Fruit fly (Drosophila melanogaster) whole organism, embryonic: ENCODE data around the gene Cdc6.

Source experiments
- Atf3 ChIP-seq: fragments of 200-800 bp; sonication (Bioruptor generic); optimal IDR thresholded peaks from 3 replicates; lab custom pipeline; 2016; ENCODE audit warnings: missing biosample characterization, missing genetic modification characterization
- Awh ChIP-seq: fragments of 200-800 bp; sonication (Bioruptor generic); IDR thresholded peaks from 2 replicates; pipeline ENCODE4, ENCODE4 v1.3.6; 2022; ENCODE audit warnings: missing biosample characterization, missing genetic modification characterization
- CG10321 ChIP-seq: fragments of 200-800 bp; sonication (Bioruptor generic); IDR thresholded peaks from 2 replicates; pipeline ENCODE4 v1.3.6; 2022; ENCODE audit warnings: missing biosample characterization, missing genetic modification characterization
- CG10366 ChIP-seq: fragments of 200-800 bp; sonication (Bioruptor generic); IDR thresholded peaks from 2 replicates; pipeline ENCODE4 v1.3.6; 2022; ENCODE audit warnings: missing biosample characterization, missing genetic modification characterization
- CG11247 ChIP-seq: fragments of 200-800 bp; sonication (Bioruptor generic); IDR thresholded peaks from 2 replicates; pipeline ENCODE4 v1.3.6; 2022; ENCODE audit warnings: missing biosample characterization, missing genetic modification characterization
- CG11456 ChIP-seq: fragments of 200-800 bp; sonication (Bioruptor generic); IDR thresholded peaks from 3 replicates; pipeline ENCODE4 v1.3.6; 2022; ENCODE audit warnings: missing biosample characterization, missing genetic modification characterization
- CG12769 ChIP-seq: fragments of 200-800 bp; sonication (Bioruptor generic); optimal IDR thresholded peaks from 2 replicates; lab custom pipeline; 2019; ENCODE audit warnings: missing biosample characterization, mild to moderate bottlenecking, missing genetic modification characterization, moderate library complexity
- CG14014 ChIP-seq: fragments of 200-800 bp; sonication (Bioruptor generic); IDR thresholded peaks from 2 replicates; pipeline ENCODE4 v1.3.6; 2022; ENCODE audit warnings: missing biosample characterization, missing genetic modification characterization
- CG14441 ChIP-seq: fragments of 200-800 bp; sonication (Bioruptor generic); IDR thresholded peaks from 2 replicates; pipeline ENCODE4 v1.3.6; 2022; ENCODE audit warnings: missing biosample characterization, missing genetic modification characterization
- CG32532 ChIP-seq: fragments of 200-800 bp; sonication (Bioruptor generic); IDR thresholded peaks from 2 replicates; pipeline ENCODE4 v1.3.6; 2022; ENCODE audit warnings: missing biosample characterization, missing genetic modification characterization
- CG3281 ChIP-seq: fragments of 200-800 bp; sonication (Bioruptor generic); optimal IDR thresholded peaks from 3 replicates; lab custom pipeline; 2017; ENCODE audit warnings: missing biosample characterization, mild to moderate bottlenecking, missing genetic modification characterization
- CG34224 ChIP-seq: fragments of 200-800 bp; sonication (Bioruptor generic); IDR thresholded peaks from 3 replicates; pipeline ENCODE4 v1.3.6; 2022; ENCODE audit warnings: missing biosample characterization, missing genetic modification characterization; ENCODE audit not compliant: partially characterized antibody
- CG43689 ChIP-seq: fragments of 200-800 bp; sonication (Bioruptor generic); IDR thresholded peaks from 2 replicates; pipeline ENCODE4 v1.3.6; 2022; ENCODE audit warnings: missing biosample characterization, missing genetic modification characterization
- CG6175 ChIP-seq: fragments of 200-800 bp; sonication (Bioruptor generic); IDR thresholded peaks from 3 replicates; pipeline ENCODE4 v1.3.6; 2022; ENCODE audit warnings: missing biosample characterization, missing genetic modification characterization
- CG6272 ChIP-seq: fragments of 200-800 bp; sonication (Bioruptor generic); IDR thresholded peaks from 2 replicates; pipeline ENCODE4 v1.3.6; 2022; ENCODE audit warnings: missing biosample characterization, missing genetic modification characterization
- CG6689 ChIP-seq: fragments of 200-800 bp; sonication (Bioruptor generic); IDR thresholded peaks from 2 replicates; pipeline ENCODE4 v1.3.6; 2022; ENCODE audit warnings: missing biosample characterization, missing genetic modification characterization
- CG7786 ChIP-seq: fragments of 200-800 bp; sonication (Bioruptor generic); optimal IDR thresholded peaks from 2 replicates; lab custom pipeline; 2016; ENCODE audit warnings: missing biosample characterization, missing genetic modification characterization
- CG8290 ChIP-seq, 3 experiments: fragments of 200-800 bp; sonication (Bioruptor generic); optimal IDR thresholded peaks; 2 replicates each; lab custom pipeline; 2016 to 2019; ENCODE audit warnings: missing biosample characterization in 3 of 3, missing genetic modification characterization in 3 of 3, mild to moderate bottlenecking in 2 of 3, moderate library complexity in 1 of 3
- CG8388 ChIP-seq: fragments of 200-800 bp; sonication (Bioruptor generic); optimal IDR thresholded peaks from 2 replicates; lab custom pipeline; 2019; ENCODE audit warnings: missing biosample characterization, mild to moderate bottlenecking, missing genetic modification characterization, moderate library complexity
- CG9215 ChIP-seq: fragments of 200-800 bp; sonication (Bioruptor generic); IDR thresholded peaks from 2 replicates; pipeline ENCODE4 v1.3.6; 2022; ENCODE audit warnings: missing biosample characterization, missing genetic modification characterization
- CG9932 ChIP-seq: fragments of 200-800 bp; sonication (Bioruptor generic); IDR thresholded peaks from 2 replicates; pipeline ENCODE4 v1.3.6; 2022; ENCODE audit warnings: missing biosample characterization, missing genetic modification characterization
- CHES-1-like ChIP-seq: fragments of 200-800 bp; sonication (Bioruptor generic); optimal IDR thresholded peaks from 2 replicates; lab custom pipeline; 2016; ENCODE audit warnings: missing biosample characterization, missing genetic modification characterization
- ERR ChIP-seq: fragments of 200-800 bp; sonication (Bioruptor generic); optimal IDR thresholded peaks from 2 replicates; lab custom pipeline; 2016; ENCODE audit warnings: missing biosample characterization, missing genetic modification characterization
- Hand ChIP-seq: fragments of 200-800 bp; sonication (Bioruptor generic); optimal IDR thresholded peaks from 2 replicates; lab custom pipeline; 2017; ENCODE audit warnings: mild to moderate bottlenecking, missing biosample characterization, missing genetic modification reagents, missing genetic modification characterization
- Kr ChIP-seq: fragments of 200-800 bp; sonication (Bioruptor generic); optimal IDR thresholded peaks from 2 replicates; lab custom pipeline; 2017; ENCODE audit warnings: missing biosample characterization, mild to moderate bottlenecking, missing genetic modification characterization
- Med ChIP-seq: fragments of 200-800 bp; sonication (Bioruptor generic); peaks from one replicate; lab custom pipeline; 2016; ENCODE audit warnings: missing biosample characterization, missing genetic modification characterization, mild to moderate bottlenecking, inconsistent platforms, moderate library complexity
- NC2β ChIP-seq: fragments of 200-800 bp; sonication (Bioruptor generic); optimal IDR thresholded peaks from 2 replicates; lab custom pipeline; 2016; ENCODE audit warnings: missing biosample characterization, missing genetic modification characterization
- Oli ChIP-seq: fragments of 200-800 bp; sonication (Bioruptor generic); optimal IDR thresholded peaks from 2 replicates; lab custom pipeline; 2018; ENCODE audit warnings: missing biosample characterization, mild to moderate bottlenecking, missing genetic modification characterization, moderate library complexity
- Opbp ChIP-seq: fragments of 200-800 bp; sonication (Bioruptor generic); IDR thresholded peaks from 3 replicates; pipeline ENCODE4 v1.3.6; 2022; ENCODE audit warnings: missing biosample characterization, missing genetic modification characterization; ENCODE audit not compliant: partially characterized antibody
- Ptx1 ChIP-seq: fragments of 200-800 bp; sonication (Bioruptor generic); IDR thresholded peaks from 2 replicates; pipeline ENCODE4 v1.3.6; 2022; ENCODE audit warnings: missing biosample characterization, missing genetic modification characterization
- Rfx ChIP-seq: fragments of 200-800 bp; sonication (Bioruptor generic); IDR thresholded peaks from 2 replicates; pipeline ENCODE4 v1.3.6; 2022; ENCODE audit warnings: missing biosample characterization, missing genetic modification characterization
- Stat92E ChIP-seq, 3 experiments: fragments of >200 bp in 2 of 3; fragments of 200-800 bp in 1 of 3; sonication (Bioruptor generic) in 1 of 3; optimal IDR thresholded peaks; 2 replicates each; lab custom pipeline; 2017 to 2019; ENCODE audit warnings: missing biosample characterization in 3 of 3, missing genetic modification characterization in 3 of 3, mild to moderate bottlenecking in 1 of 3, moderate library complexity in 1 of 3
- Xrp1 ChIP-seq: fragments of 200-800 bp; sonication (Bioruptor generic); IDR thresholded peaks from 2 replicates; pipeline ENCODE4 v1.3.6; 2022; ENCODE audit warnings: missing biosample characterization, missing genetic modification characterization
- chn ChIP-seq: fragments of 200-800 bp; sonication (Bioruptor generic); optimal IDR thresholded peaks from 2 replicates; lab custom pipeline; 2016; ENCODE audit warnings: missing biosample characterization, missing genetic modification characterization
- crc ChIP-seq: fragments of 200-800 bp; sonication (Bioruptor generic); optimal IDR thresholded peaks from 2 replicates; lab custom pipeline; 2016; ENCODE audit warnings: missing biosample characterization, missing genetic modification characterization
- dati ChIP-seq: fragments of 200-800 bp; sonication (Bioruptor generic); IDR thresholded peaks from 2 replicates; pipeline ENCODE4 v1.3.6; 2022; ENCODE audit warnings: missing biosample characterization, missing genetic modification characterization
- dimm ChIP-seq: fragments of 200-800 bp; sonication (Bioruptor generic); IDR thresholded peaks from 2 replicates; pipeline ENCODE4 v1.3.6; 2022; ENCODE audit warnings: missing biosample characterization, missing genetic modification characterization
- eyg ChIP-seq: fragments of 200-800 bp; sonication (Bioruptor generic); optimal IDR thresholded peaks from 3 replicates; lab custom pipeline; 2016; ENCODE audit warnings: missing biosample characterization, missing genetic modification characterization
- ftz-f1 ChIP-seq: fragments of 200-800 bp; sonication (Bioruptor generic); optimal IDR thresholded peaks from 2 replicates; lab custom pipeline; 2016; ENCODE audit warnings: missing biosample characterization, missing genetic modification characterization
- gcm2 ChIP-seq: fragments of 200-800 bp; sonication (Bioruptor generic); optimal IDR thresholded peaks from 2 replicates; lab custom pipeline; 2016; ENCODE audit warnings: missing biosample characterization, missing genetic modification characterization
- insv ChIP-seq, 2 experiments: fragments of 200-800 bp; sonication (Bioruptor generic); optimal IDR thresholded peaks; 3 replicates each; lab custom pipeline; 2016 to 2018; ENCODE audit warnings: missing biosample characterization in 2 of 2, missing genetic modification characterization in 2 of 2
- ken ChIP-seq: fragments of 200-800 bp; sonication (Bioruptor generic); IDR thresholded peaks from 3 replicates; pipeline ENCODE4 v1.3.6; 2022; ENCODE audit warnings: missing biosample characterization, missing genetic modification characterization
- lmd ChIP-seq: fragments of 200-800 bp; sonication (Bioruptor generic); IDR thresholded peaks from 2 replicates; pipeline ENCODE4 v1.3.6; 2022; ENCODE audit warnings: missing biosample characterization, missing genetic modification characterization
- nau ChIP-seq: fragments of 200-800 bp; sonication (Bioruptor generic); optimal IDR thresholded peaks from 3 replicates; lab custom pipeline; 2017; ENCODE audit warnings: missing biosample characterization, mild to moderate bottlenecking, missing genetic modification characterization, missing genetic modification reagents
- p53 ChIP-seq: fragments of 200-800 bp; sonication (Bioruptor generic); optimal IDR thresholded peaks from 2 replicates; lab custom pipeline; 2016; ENCODE audit warnings: missing biosample characterization, missing genetic modification characterization
- pb ChIP-seq: fragments of 200-800 bp; sonication (Bioruptor generic); optimal IDR thresholded peaks from 3 replicates; lab custom pipeline; 2016; ENCODE audit warnings: missing biosample characterization, missing genetic modification characterization
- run ChIP-seq: fragments of 200-800 bp; sonication (Bioruptor generic); optimal IDR thresholded peaks from 3 replicates; lab custom pipeline; 2018; ENCODE audit warnings: missing biosample characterization, mild to moderate bottlenecking, missing genetic modification characterization
- sens ChIP-seq: fragments of 200-800 bp; sonication (Bioruptor generic); peaks from one replicate; lab custom pipeline; 2016; ENCODE audit warnings: missing biosample characterization, missing genetic modification characterization
- ssp ChIP-seq: fragments of 200-800 bp; sonication (Bioruptor generic); IDR thresholded peaks from 2 replicates; pipeline ENCODE4 v1.3.6; 2022; ENCODE audit warnings: missing biosample characterization, missing genetic modification characterization
- stc ChIP-seq: fragments of 200-800 bp; sonication (Bioruptor generic); IDR thresholded peaks from 2 replicates; pipeline ENCODE4 v1.3.6; 2022; ENCODE audit warnings: missing biosample characterization, missing genetic modification characterization
- wdn ChIP-seq: fragments of 200-800 bp; sonication (Bioruptor generic); IDR thresholded peaks from 2 replicates; pipeline ENCODE4 v1.3.6; 2022; ENCODE audit warnings: missing biosample characterization, missing genetic modification characterization

The Cdc6 gene

DNA sequence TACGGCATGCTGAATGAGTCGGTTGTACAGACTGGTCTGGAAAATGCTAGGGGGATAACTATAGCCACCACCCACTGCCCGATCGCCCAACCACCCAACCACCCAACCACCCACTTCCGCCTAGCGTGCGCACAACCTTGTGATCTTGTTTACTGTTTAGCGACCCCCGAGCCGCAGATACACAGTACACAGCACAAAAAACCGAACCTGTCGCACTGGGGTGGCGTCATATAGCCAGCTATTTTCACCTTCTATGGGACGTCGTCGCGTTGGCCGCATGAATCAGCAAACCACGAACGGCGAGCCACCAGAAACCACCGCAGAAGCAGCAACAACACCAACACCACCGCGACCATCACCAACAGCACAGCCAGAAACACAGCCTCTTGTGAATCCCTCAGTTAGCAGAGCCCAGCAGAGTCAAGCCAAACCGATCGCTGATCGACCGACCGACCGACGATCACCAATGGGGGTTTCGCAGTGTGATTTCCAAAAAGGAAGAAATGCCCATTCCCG is 41.2 kb upstream of the Cdc6 start (continued):
- TF ChIP-seq gcm2 (GFP tag; lab: Kevin White, UChicago): no peak
- TF ChIP-seq Hand (GFP tag; lab: Kevin White, UChicago): peak; percentile 26
- TF ChIP-seq CG6175: peak; percentile 36; the same call in 1 of the 3 replicates
- TF ChIP-seq lmd (GFP tag; lab: Robert Waterston, UW): no peak
- peak; percentile 9; the same call in 1 of the 2 replicates for TF ChIP-seq CG14014 (GFP tag; lab: Robert Waterston, UW)
- TF ChIP-seq NC2β: no peak
- 0 out of 2 replicates have a peak, but pooled peaks have one; percentile 12 for TF ChIP-seq CG10366 (GFP tag; lab: Robert Waterston, UW)
- peak; percentile 20 for TF ChIP-seq pb (GFP tag; lab: Kevin White, UChicago)
- peak; percentile 40; the same call in 1 of the 2 replicates for TF ChIP-seq Rfx (GFP tag; lab: Robert Waterston, UW)
- TF ChIP-seq CG12769 (tag; lab: Kevin White, UChicago): peak; percentile 99
- TF ChIP-seq Xrp1 (GFP tag; lab: Robert Waterston, UW): no peak
- TF ChIP-seq stc (GFP tag; lab: Robert Waterston, UW): no peak
- TF ChIP-seq CG7786 (GFP tag; lab: Kevin White, UChicago): peak; percentile 5
- no peak for TF ChIP-seq CG6272 (GFP tag; lab: Robert Waterston, UW)
- 0 out of 2 replicates have a peak, but pooled peaks have one; percentile 7 for TF ChIP-seq CG32532 (GFP tag; lab: Robert Waterston, UW)
- TF ChIP-seq ftz-f1 (GFP tag; lab: Kevin White, UChicago): peak; percentile 68
- 0 out of 2 replicates have a peak, but pooled peaks have one; percentile 6 for TF ChIP-seq CG6689 (GFP tag; lab: Robert Waterston, UW)
- no peak for TF ChIP-seq CG11247 (GFP tag; lab: Robert Waterston, UW)
- TF ChIP-seq ssp (GFP tag; lab: Robert Waterston, UW): 0 out of 2 replicates have a peak, but pooled peaks have one; percentile 9
- no peak for TF ChIP-seq wdn
- TF ChIP-seq insv (GFP tag; optimal IDR thresholded peaks at IDR 0.05; lab: Kevin White, UChicago): no peak
- peak; percentile 54 for TF ChIP-seq CG9932 (GFP tag; lab: Robert Waterston, UW)
- TF ChIP-seq Atf3 (GFP tag; lab: Kevin White, UChicago): peak; percentile 5
- 0 out of 3 replicates have a peak, but pooled peaks have one; percentile 7 for TF ChIP-seq Opbp (GFP tag; lab: Robert Waterston, UW)
- peak; percentile 24 for TF ChIP-seq CG3281
- no peak for TF ChIP-seq ken
- no peak for TF ChIP-seq dimm (GFP tag; lab: Robert Waterston, UW)
- 0 out of 2 replicates have a peak, but pooled peaks have one; percentile 10 for TF ChIP-seq CG10321 (GFP tag; lab: Robert Waterston, UW)
- no peak for TF ChIP-seq crc (GFP tag; lab: Kevin White, UChicago)
- TF ChIP-seq Awh (GFP tag; lab: Robert Waterston, UW): peak; percentile 10; the same call in 1 of the 2 replicates
- TF ChIP-seq nau (GFP tag; lab: Kevin White, UChicago): no peak
- TF ChIP-seq CG43689 (GFP tag; lab: Robert Waterston, UW): 0 out of 2 replicates have a peak, but pooled peaks have one; percentile 11
- no peak for TF ChIP-seq CG34224
- TF ChIP-seq CG14441 (GFP tag; lab: Robert Waterston, UW): 0 out of 2 replicates have a peak, but pooled peaks have one; percentile 18
- no peak for TF ChIP-seq Kr (GFP tag; lab: Kevin White, UChicago)
- peak; percentile 21 for TF ChIP-seq ERR (GFP tag; lab: Kevin White, UChicago)
- TF ChIP-seq CG11456 (GFP tag; lab: Robert Waterston, UW): no peak
- TF ChIP-seq CG8290 (GFP tag; optimal IDR thresholded peaks at IDR 0.05; lab: Kevin White, UChicago): no peak
- peak in 1 of 2 experiments; percentile 20 for TF ChIP-seq CG8290 (tag; optimal IDR thresholded peaks at IDR 0.05; lab: Kevin White, UChicago)
- 0 out of 2 replicates have a peak, but pooled peaks have one; percentile 29 for TF ChIP-seq CG9215 (GFP tag; lab: Robert Waterston, UW)
- TF ChIP-seq run: no peak
- no peak for TF ChIP-seq eyg (GFP tag; lab: Kevin White, UChicago)
- TF ChIP-seq Stat92E (GFP tag; optimal IDR thresholded peaks at IDR 0.05; lab: Kevin White, UChicago): peak in 1 of 3 experiments; percentile 26
- no peak for TF ChIP-seq chn
- no peak for TF ChIP-seq dati (GFP tag; lab: Robert Waterston, UW)
- TF ChIP-seq p53 (GFP tag; lab: Kevin White, UChicago): peak; percentile 6
- TF ChIP-seq Oli (tag; lab: Kevin White, UChicago): no peak
- peak; percentile 53 for TF ChIP-seq CHES-1-like (GFP tag; lab: Kevin White, UChicago)
- peak; percentile 83 for TF ChIP-seq Med (GFP tag; lab: Kevin White, UChicago)
- no peak for TF ChIP-seq CG8388
- TF ChIP-seq sens (GFP tag; lab: Kevin White, UChicago): peak; percentile 40
- no peak for TF ChIP-seq Ptx1
